Fruit fly (Drosophila melanogaster) whole organism, embryonic: ENCODE data around the gene CG42726.

ENCODE experiments used
- Ada2b ChIP-seq: fragments of 200-800 bp; sonication (Bioruptor generic); IDR thresholded peaks from 2 replicates; pipeline ENCODE4 v1.3.6; 2022; ENCODE audit warnings: missing biosample characterization, missing genetic modification characterization
- Aef1 ChIP-seq: fragments of 200-800 bp; sonication (Bioruptor generic); IDR thresholded peaks from 3 replicates; pipeline ENCODE4 v1.3.6; 2022; ENCODE audit warnings: missing biosample characterization, missing genetic modification characterization
- Bgb ChIP-seq: fragments of 200-800 bp; sonication (Bioruptor generic); IDR thresholded peaks from 2 replicates; pipeline ENCODE4 v1.3.6; 2022; ENCODE audit warnings: missing biosample characterization, missing genetic modification characterization; ENCODE audit not compliant: partially characterized antibody
- Bteb2 ChIP-seq: fragments of 200-800 bp; sonication (Bioruptor generic); optimal IDR thresholded peaks from 2 replicates; lab custom pipeline; 2016; ENCODE audit warnings: missing biosample characterization, missing genetic modification characterization
- CG10979 ChIP-seq: fragments of 200-800 bp; sonication (Bioruptor generic); optimal IDR thresholded peaks from 2 replicates; lab custom pipeline; 2018; ENCODE audit warnings: missing biosample characterization, mild to moderate bottlenecking, missing genetic modification characterization, moderate library complexity
- CG12071 ChIP-seq: fragments of 200-800 bp; sonication (Bioruptor generic); optimal IDR thresholded peaks from 3 replicates; lab custom pipeline; 2018; ENCODE audit warnings: missing biosample characterization, mild to moderate bottlenecking, missing genetic modification characterization
- CG12104 ChIP-seq: fragments of 200-800 bp; sonication (Bioruptor generic); optimal IDR thresholded peaks from 3 replicates; lab custom pipeline; 2016; ENCODE audit warnings: missing biosample characterization, missing genetic modification characterization
- CG12744 ChIP-seq: fragments of 200-800 bp; sonication (Bioruptor generic); optimal IDR thresholded peaks from 2 replicates; lab custom pipeline; 2016; ENCODE audit warnings: missing biosample characterization, missing genetic modification characterization
- CG14965 ChIP-seq: fragments of 200-800 bp; sonication (Bioruptor generic); optimal IDR thresholded peaks from 2 replicates; lab custom pipeline; 2016; ENCODE audit warnings: missing biosample characterization, missing genetic modification characterization, borderline replicate concordance
- CG15601 ChIP-seq: fragments of 200-800 bp; sonication (Bioruptor generic); optimal IDR thresholded peaks from 3 replicates; lab custom pipeline; 2019; ENCODE audit warnings: missing biosample characterization, mild to moderate bottlenecking, missing genetic modification characterization, moderate library complexity
- CG1603 ChIP-seq: fragments of 200-800 bp; sonication (Bioruptor generic); optimal IDR thresholded peaks from 2 replicates; lab custom pipeline; 2019; ENCODE audit warnings: missing biosample characterization, mild to moderate bottlenecking, missing genetic modification characterization, moderate library complexity
- CG17385 ChIP-seq: fragments of 200-800 bp; sonication (Bioruptor generic); optimal IDR thresholded peaks from 3 replicates; lab custom pipeline; 2018; ENCODE audit warnings: missing biosample characterization, mild to moderate bottlenecking, missing genetic modification characterization
- CG18476 ChIP-seq: fragments of 200-800 bp; sonication (Bioruptor generic); optimal IDR thresholded peaks from 2 replicates; lab custom pipeline; 2016; ENCODE audit warnings: missing biosample characterization, mild to moderate bottlenecking, missing genetic modification characterization
- CG2116 ChIP-seq: fragments of 200-800 bp; sonication (Bioruptor generic); optimal IDR thresholded peaks from 3 replicates; lab custom pipeline; 2018; ENCODE audit warnings: missing biosample characterization, mild to moderate bottlenecking, missing genetic modification characterization
- CG2199 ChIP-seq: fragments of 200-800 bp; sonication (Bioruptor generic); IDR thresholded peaks from 3 replicates; pipeline ENCODE4 v1.3.6; 2022; ENCODE audit warnings: missing biosample characterization, missing genetic modification characterization
- CG30431 ChIP-seq: fragments of 200-800 bp; sonication (Bioruptor generic); optimal IDR thresholded peaks from 2 replicates; lab custom pipeline; 2017; ENCODE audit warnings: missing biosample characterization, missing genetic modification characterization
- CG3065 ChIP-seq: fragments of 200-800 bp; sonication (Bioruptor generic); optimal IDR thresholded peaks from 2 replicates; lab custom pipeline; 2016; ENCODE audit warnings: missing biosample characterization, missing genetic modification characterization
- CG31365 ChIP-seq: fragments of 200-800 bp; sonication (Bioruptor generic); optimal IDR thresholded peaks from 2 replicates; lab custom pipeline; 2018; ENCODE audit warnings: missing biosample characterization, mild to moderate bottlenecking, missing genetic modification characterization
- CG3407 ChIP-seq: fragments of 200-800 bp; sonication (Bioruptor generic); optimal IDR thresholded peaks from 2 replicates; lab custom pipeline; 2018; ENCODE audit warnings: missing biosample characterization, mild to moderate bottlenecking, missing genetic modification characterization
- CG3726 ChIP-seq: fragments of 200-800 bp; sonication (Bioruptor generic); IDR thresholded peaks from 3 replicates; pipeline ENCODE4, ENCODE4 v1.3.6; 2022; ENCODE audit warnings: missing biosample characterization, missing genetic modification characterization
- CG3838 ChIP-seq: fragments of 200-800 bp; sonication (Bioruptor generic); optimal IDR thresholded peaks from 3 replicates; lab custom pipeline; 2016; ENCODE audit warnings: missing biosample characterization, missing genetic modification characterization
- CG7839 ChIP-seq: fragments of 200-800 bp; sonication (Bioruptor generic); optimal IDR thresholded peaks from 3 replicates; lab custom pipeline; 2018; ENCODE audit warnings: missing biosample characterization, mild to moderate bottlenecking, missing genetic modification characterization, moderate library complexity
- CG8281 ChIP-seq: fragments of 200-800 bp; sonication (Bioruptor generic); optimal IDR thresholded peaks from 2 replicates; lab custom pipeline; 2018; ENCODE audit warnings: missing biosample characterization, mild to moderate bottlenecking, missing genetic modification characterization, moderate library complexity
- CG8478 ChIP-seq: fragments of >200 bp; optimal IDR thresholded peaks from 2 replicates; lab custom pipeline; 2018
- CG9797 ChIP-seq: fragments of 200-800 bp; sonication (Bioruptor generic); optimal IDR thresholded peaks from 3 replicates; lab custom pipeline; 2018; ENCODE audit warnings: missing biosample characterization, mild to moderate bottlenecking, missing genetic modification characterization
- CG9817 ChIP-seq: fragments of 200-800 bp; sonication (Bioruptor generic); optimal IDR thresholded peaks from 2 replicates; lab custom pipeline; 2018; ENCODE audit warnings: missing biosample characterization, mild to moderate bottlenecking, missing genetic modification characterization, moderate library complexity
- Dbx ChIP-seq: fragments of 200-800 bp; sonication (Bioruptor generic); IDR thresholded peaks from 3 replicates; pipeline ENCODE4 v1.3.6; 2022; ENCODE audit warnings: missing biosample characterization, missing genetic modification characterization
- E2f2 ChIP-seq: fragments of 200-800 bp; sonication (Bioruptor generic); IDR thresholded peaks from 2 replicates; pipeline ENCODE4 v1.3.6; 2022; ENCODE audit warnings: missing biosample characterization, missing genetic modification characterization
- Gsc ChIP-seq: fragments of 200-800 bp; sonication (Bioruptor generic); IDR thresholded peaks from 2 replicates; pipeline ENCODE4 v1.3.6; 2022; ENCODE audit warnings: missing biosample characterization, missing genetic modification characterization
- Hr3 ChIP-seq: fragments of 200-800 bp; sonication (Bioruptor generic); optimal IDR thresholded peaks from 3 replicates; lab custom pipeline; 2016; ENCODE audit warnings: missing biosample characterization, missing genetic modification characterization
- Lpt ChIP-seq: fragments of >200 bp; optimal IDR thresholded peaks from 2 replicates; lab custom pipeline; 2018; ENCODE audit warnings: missing biosample characterization, missing genetic modification characterization
- NFAT ChIP-seq: fragments of 200-800 bp; sonication (Bioruptor generic); IDR thresholded peaks from 2 replicates; pipeline ENCODE4 v1.3.6; 2022; ENCODE audit warnings: missing biosample characterization, missing genetic modification characterization
- Neu2 ChIP-seq: fragments of 200-800 bp; sonication (Bioruptor generic); optimal IDR thresholded peaks from 3 replicates; lab custom pipeline; 2016; ENCODE audit warnings: missing biosample characterization, missing genetic modification characterization, borderline replicate concordance
- Nf-YA ChIP-seq: fragments of 200-800 bp; sonication (Bioruptor generic); IDR thresholded peaks from 2 replicates; pipeline ENCODE4 v1.3.6; 2022; ENCODE audit warnings: missing biosample characterization, missing genetic modification characterization
- Sox102F ChIP-seq: fragments of 200-800 bp; sonication (Bioruptor generic); optimal IDR thresholded peaks from 2 replicates; lab custom pipeline; 2018; ENCODE audit warnings: missing biosample characterization, mild to moderate bottlenecking, missing genetic modification characterization, moderate library complexity
- Usf ChIP-seq: fragments of 200-800 bp; sonication (Bioruptor generic); optimal IDR thresholded peaks from 2 replicates; lab custom pipeline; 2017; ENCODE audit warnings: missing genotype, missing biosample characterization, missing genetic modification characterization
- ac ChIP-seq: fragments of 200-800 bp; sonication (Bioruptor generic); optimal IDR thresholded peaks from 3 replicates; lab custom pipeline; 2017; ENCODE audit warnings: missing biosample characterization, mild to moderate bottlenecking, missing genetic modification characterization
- cg ChIP-seq: fragments of 200-800 bp; sonication (Bioruptor generic); optimal IDR thresholded peaks from 3 replicates; lab custom pipeline; 2019; ENCODE audit warnings: missing biosample characterization, mild to moderate bottlenecking, missing genetic modification characterization, moderate library complexity
- da ChIP-seq: fragments of 200-800 bp; sonication (Bioruptor generic); optimal IDR thresholded peaks from 2 replicates; lab custom pipeline; 2016; ENCODE audit warnings: missing biosample characterization, missing genetic modification characterization
- emc ChIP-seq: fragments of 200-800 bp; sonication (Bioruptor generic); optimal IDR thresholded peaks from 2 replicates; lab custom pipeline; 2016; ENCODE audit warnings: missing biosample characterization, missing genetic modification characterization
- fru ChIP-seq: fragments of >200 bp; optimal IDR thresholded peaks from 2 replicates; lab custom pipeline; 2017
- ftz-f1 ChIP-seq: fragments of 200-800 bp; sonication (Bioruptor generic); optimal IDR thresholded peaks from 2 replicates; lab custom pipeline; 2016; ENCODE audit warnings: missing biosample characterization, missing genetic modification characterization
- gsb-n ChIP-seq: fragments of 200-800 bp; sonication (Bioruptor generic); optimal IDR thresholded peaks from 3 replicates; lab custom pipeline; 2018; ENCODE audit warnings: missing biosample characterization, mild to moderate bottlenecking, missing genetic modification characterization
- hbn ChIP-seq: fragments of 200-800 bp; sonication (Bioruptor generic); IDR thresholded peaks from 2 replicates; pipeline ENCODE4 v1.3.6; 2022; ENCODE audit warnings: missing biosample characterization, missing genetic modification characterization; ENCODE audit not compliant: partially characterized antibody
- lilli ChIP-seq: fragments of 200-800 bp; sonication (Bioruptor generic); optimal IDR thresholded peaks from 3 replicates; lab custom pipeline; 2016; ENCODE audit warnings: missing biosample characterization, missing genetic modification characterization
- otp ChIP-seq: fragments of 200-800 bp; sonication (Bioruptor generic); IDR thresholded peaks from 3 replicates; pipeline ENCODE4, ENCODE4 v1.3.6; 2022; ENCODE audit warnings: missing biosample characterization, missing genetic modification characterization
- p53 ChIP-seq: fragments of 200-800 bp; sonication (Bioruptor generic); optimal IDR thresholded peaks from 2 replicates; lab custom pipeline; 2016; ENCODE audit warnings: missing biosample characterization, missing genetic modification characterization
- run ChIP-seq: fragments of 200-800 bp; sonication (Bioruptor generic); optimal IDR thresholded peaks from 3 replicates; lab custom pipeline; 2018; ENCODE audit warnings: missing biosample characterization, mild to moderate bottlenecking, missing genetic modification characterization
- shn ChIP-seq: fragments of 200-800 bp; sonication (Bioruptor generic); optimal IDR thresholded peaks from 3 replicates; lab custom pipeline; 2016; ENCODE audit warnings: missing biosample characterization, missing genetic modification characterization
- sima ChIP-seq: fragments of 200-800 bp; sonication (Bioruptor generic); optimal IDR thresholded peaks from 2 replicates; lab custom pipeline; 2016; ENCODE audit warnings: missing biosample characterization, missing genetic modification characterization
- trh ChIP-seq: fragments of 200-800 bp; sonication (Bioruptor generic); optimal IDR thresholded peaks from 2 replicates; lab custom pipeline; 2016; ENCODE audit warnings: missing biosample characterization, missing genetic modification characterization
- usp ChIP-seq: fragments of >200 bp; optimal IDR thresholded peaks from 2 replicates; lab custom pipeline; 2017; ENCODE audit warnings: missing biosample characterization, missing genetic modification characterization
- vfl ChIP-seq: fragments of 200-800 bp; sonication (Bioruptor generic); optimal IDR thresholded peaks from 2 replicates; lab custom pipeline; 2016; ENCODE audit warnings: missing biosample characterization, missing genetic modification characterization

Gene CG42726

DNA sequence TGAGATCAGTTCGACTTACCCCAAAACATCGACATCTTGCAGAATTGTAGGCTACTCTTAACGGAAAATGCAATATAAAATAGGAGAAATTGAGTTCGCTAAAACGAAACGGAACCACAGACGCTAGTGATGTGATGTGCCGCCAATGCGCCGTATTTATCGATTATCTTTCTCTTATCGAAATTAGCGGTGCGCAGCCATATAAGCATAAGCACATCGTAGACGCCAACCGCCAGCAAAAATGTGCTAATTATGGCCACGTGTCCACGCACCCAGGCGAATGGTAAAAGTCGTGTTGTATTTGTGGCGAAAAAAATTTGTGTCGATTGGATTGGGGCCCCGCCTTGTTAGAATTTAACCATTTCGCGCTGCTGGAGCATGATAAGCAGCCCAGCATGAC lies 14.9 kb upstream of the CG42726 start, which contains the start of the genes Fkbp39 and Cyfip (continued):
- TF ChIP-seq Gsc: no peak
- no peak for TF ChIP-seq CG14965 (GFP tag; lab: Kevin White, UChicago)
- TF ChIP-seq CG15601 (tag; lab: Kevin White, UChicago): peak; percentile 53
- peak; percentile 93 for TF ChIP-seq CG1603
- no peak for TF ChIP-seq CG8478 (lab: Kevin White, UChicago)
- TF ChIP-seq CG30431 (GFP tag; lab: Kevin White, UChicago): no peak
- TF ChIP-seq run (tag; lab: Kevin White, UChicago): no peak
- peak; percentile 87 for TF ChIP-seq CG9797 (GFP tag; lab: Kevin White, UChicago)
- TF ChIP-seq CG2116 (GFP tag; lab: Kevin White, UChicago): peak; percentile 89
- no peak for TF ChIP-seq CG17385 (GFP tag; lab: Kevin White, UChicago)
- peak; percentile 65 for TF ChIP-seq hbn (GFP tag; lab: Robert Waterston, UW)
- TF ChIP-seq Hr3 (GFP tag; lab: Kevin White, UChicago): peak; percentile 20
- no peak for TF ChIP-seq Lpt
- TF ChIP-seq gsb-n (tag; lab: Kevin White, UChicago): no peak
- no peak for TF ChIP-seq CG18476 (GFP tag; lab: Kevin White, UChicago)
- peak; percentile 80 for TF ChIP-seq Dbx (GFP tag; lab: Robert Waterston, UW)
- no peak for TF ChIP-seq Ada2b (GFP tag; lab: Robert Waterston, UW)
- peak; percentile 21 for TF ChIP-seq CG10979 (tag; lab: Kevin White, UChicago)
- TF ChIP-seq CG12071 (GFP tag; lab: Kevin White, UChicago): no peak
- no peak for TF ChIP-seq CG7839 (tag; lab: Kevin White, UChicago)
- TF ChIP-seq NFAT: peak; percentile 41; the same call in 1 of the 2 replicates
- peak; percentile 61 for TF ChIP-seq vfl (GFP tag; lab: Kevin White, UChicago)
- TF ChIP-seq trh (GFP tag; lab: Kevin White, UChicago): no peak
- no peak for TF ChIP-seq CG8281
- peak; percentile 83 for TF ChIP-seq Aef1 (GFP tag; lab: Robert Waterston, UW)
- no peak for TF ChIP-seq Bteb2
- TF ChIP-seq Usf (GFP tag; lab: Kevin White, UChicago): no peak
- peak; percentile 20 for TF ChIP-seq CG9817 (tag; lab: Kevin White, UChicago)
- TF ChIP-seq fru (lab: Kevin White, UChicago): no peak
- TF ChIP-seq ac (GFP tag; lab: Kevin White, UChicago): no peak
- TF ChIP-seq p53 (GFP tag; lab: Kevin White, UChicago): peak; percentile 62
- peak; percentile 47 for TF ChIP-seq cg (GFP tag; lab: Kevin White, UChicago)
- TF ChIP-seq da (GFP tag; lab: Kevin White, UChicago): peak; percentile 51
- TF ChIP-seq sima (GFP tag; lab: Kevin White, UChicago): no peak
- TF ChIP-seq lilli (GFP tag; lab: Kevin White, UChicago): peak; percentile 74
- TF ChIP-seq shn (GFP tag; lab: Kevin White, UChicago): peak; percentile 49
- TF ChIP-seq CG3726: no peak
- no peak for TF ChIP-seq CG2199 (GFP tag; lab: Robert Waterston, UW)
- TF ChIP-seq CG3065 (GFP tag; lab: Kevin White, UChicago): no peak
- TF ChIP-seq CG3407 (GFP tag; lab: Kevin White, UChicago): no peak
- TF ChIP-seq E2f2 (GFP tag; lab: Robert Waterston, UW): peak; percentile 78
- no peak for TF ChIP-seq Neu2 (GFP tag; lab: Kevin White, UChicago)
- no peak for TF ChIP-seq Nf-YA
- peak; percentile 73 for TF ChIP-seq ftz-f1
- no peak for TF ChIP-seq Sox102F (GFP tag; lab: Kevin White, UChicago)
- no peak for TF ChIP-seq CG3838 (GFP tag; lab: Kevin White, UChicago)
- no peak for TF ChIP-seq usp (GFP tag; lab: Kevin White, UChicago)
- TF ChIP-seq CG31365 (tag; lab: Kevin White, UChicago): no peak
- TF ChIP-seq otp (GFP tag; lab: Robert Waterston, UW): no peak
- TF ChIP-seq emc: no peak
- no peak for TF ChIP-seq CG12104 (GFP tag; lab: Kevin White, UChicago)
- peak; percentile 90 for TF ChIP-seq Bgb
- no peak for TF ChIP-seq CG12744 (GFP tag; lab: Kevin White, UChicago)
